Worm (Caenorhabditis elegans) whole organism, early embryonic: ENCODE results near the gene tpra-1.

Experiments
- B0310.2 ChIP-seq: sonication (generic microtip); optimal IDR thresholded peaks from 2 replicates; lab custom pipeline; 2016; ENCODE audit warnings: mild to moderate bottlenecking, missing genetic modification characterization, missing compliant biosample characterization
- F13C5.2 ChIP-seq: sonication (generic microtip); optimal IDR thresholded peaks from 2 replicates; lab custom pipeline; 2017; ENCODE audit warnings: mild to moderate bottlenecking, missing genetic modification characterization, inconsistent platforms, missing compliant biosample characterization
- aly-1 ChIP-seq: sonication (generic microtip); optimal IDR thresholded peaks from 2 replicates; lab custom pipeline; 2016; ENCODE audit warnings: missing genetic modification characterization, missing compliant biosample characterization
- ama-1 ChIP-seq: fragments of 150-350 bp; optimal IDR thresholded peaks from 2 replicates; lab custom pipeline; 2014
- ceh-13 ChIP-seq: fragments of 200-800 bp; sonication (Bioruptor generic); optimal IDR thresholded peaks from 2 replicates; lab custom pipeline; 2018; ENCODE audit warnings: mild to moderate bottlenecking, missing genetic modification characterization, missing compliant biosample characterization
- ceh-36 ChIP-seq: sonication (generic microtip); optimal IDR thresholded peaks from 2 replicates; lab custom pipeline; 2016; ENCODE audit warnings: missing genetic modification characterization, inconsistent platforms, missing compliant biosample characterization
- ets-7 ChIP-seq: sonication (generic microtip); optimal IDR thresholded peaks from 2 replicates; lab custom pipeline; 2016; ENCODE audit warnings: missing genotype, missing genetic modification characterization, missing compliant biosample characterization
- flt-1 ChIP-seq: fragments of 200-800 bp; sonication (Bioruptor generic); IDR thresholded peaks from 2 replicates; pipeline ENCODE4 v1.3.6; 2022; ENCODE audit warnings: missing genetic modification characterization, missing compliant biosample characterization
- hmbx-1 ChIP-seq: sonication (generic microtip); optimal IDR thresholded peaks from 2 replicates; lab custom pipeline; 2016; ENCODE audit warnings: mild to moderate bottlenecking, missing genetic modification characterization, missing compliant biosample characterization
- hmg-4 ChIP-seq: fragments of 200-800 bp; sonication (Bioruptor generic); optimal IDR thresholded peaks from 2 replicates; lab custom pipeline; 2018; ENCODE audit warnings: mild to moderate bottlenecking, missing genetic modification characterization, missing compliant biosample characterization
- hnd-1 ChIP-seq: sonication (generic microtip); optimal IDR thresholded peaks from 2 replicates; lab custom pipeline; 2016; ENCODE audit warnings: missing genetic modification characterization, missing compliant biosample characterization
- pes-1 ChIP-seq: fragments of 200-800 bp; sonication (Bioruptor generic); IDR thresholded peaks from 2 replicates; pipeline ENCODE4 v1.3.6; 2022; ENCODE audit warnings: missing genetic modification reagents, missing genetic modification characterization, missing compliant biosample characterization
- scrt-1 ChIP-seq: fragments of 200-800 bp; sonication (Bioruptor generic); IDR thresholded peaks from 2 replicates; pipeline ENCODE4 v1.3.6; 2022; ENCODE audit warnings: missing genetic modification characterization, missing compliant biosample characterization
- sea-1 ChIP-seq: fragments of 200-800 bp; sonication (Bioruptor generic); conservative IDR thresholded peaks from 2 replicates; pipeline ENCODE4 v1.3.6; 2022; ENCODE audit warnings: missing genetic modification characterization, missing compliant biosample characterization
- tbx-11 ChIP-seq: fragments of 200-800 bp; sonication (Bioruptor generic); IDR thresholded peaks from 2 replicates; pipeline ENCODE4 v1.3.6; 2022; ENCODE audit warnings: missing genetic modification characterization, missing compliant biosample characterization
- tbx-37 ChIP-seq: fragments of 200-800 bp; sonication (Bioruptor generic); conservative IDR thresholded peaks from 2 replicates; pipeline ENCODE4 v1.3.6; 2022; ENCODE audit warnings: missing genetic modification reagents, missing genetic modification characterization, missing compliant biosample characterization
- tra-4 ChIP-seq: sonication (generic microtip); optimal IDR thresholded peaks from 2 replicates; lab custom pipeline; 2017; ENCODE audit warnings: missing genetic modification characterization, missing compliant biosample characterization

tpra-1 gene

ce11 chrIV:8925990-8926389, 30.3 kb upstream of the tpra-1 start, which contains the start of the genes D1046.2 and cfim-2:
D1046.2 (minus strand) TSS chrIV:8926067.
cfim-2 (plus strand) TSS chrIV:8926324.
- no peak for TF ChIP-seq hnd-1
- TF ChIP-seq tbx-37 (GFP tag; lab: Robert Waterston, UW): no peak
- no peak for TF ChIP-seq ceh-13 (GFP tag; lab: Kevin White, UChicago)
- no peak for TF ChIP-seq F13C5.2
- TF ChIP-seq tra-4 (tag; lab: Kevin White, UChicago): no peak
- no peak for TF ChIP-seq ama-1 (lab: Kevin White, UChicago)
- TF ChIP-seq flt-1 (GFP tag; lab: Robert Waterston, UW): no peak
- no peak for TF ChIP-seq tbx-11 (GFP tag; lab: Robert Waterston, UW)
- TF ChIP-seq pes-1 (GFP tag; lab: Robert Waterston, UW): no peak
- TF ChIP-seq B0310.2 (tag; lab: Kevin White, UChicago): no peak
- TF ChIP-seq hmbx-1 (tag; lab: Kevin White, UChicago): no peak
- TF ChIP-seq scrt-1 (GFP tag; lab: Robert Waterston, UW): no peak
- TF ChIP-seq sea-1 (GFP tag; lab: Robert Waterston, UW): no peak
- TF ChIP-seq ceh-36 (tag; lab: Kevin White, UChicago): no peak
- no peak for TF ChIP-seq hmg-4
- no peak for TF ChIP-seq aly-1 (tag; lab: Kevin White, UChicago)
- TF ChIP-seq ets-7 (tag; lab: Kevin White, UChicago): no peak

ce11 chrIV:8926511-8926910, 29.8 kb upstream of the tpra-1 start:
- TF ChIP-seq F13C5.2: no peak
- no peak for TF ChIP-seq flt-1 (GFP tag; lab: Robert Waterston, UW)
- no peak for TF ChIP-seq hmbx-1 (tag; lab: Kevin White, UChicago)
- no peak for TF ChIP-seq hnd-1
- no peak for TF ChIP-seq ama-1 (lab: Kevin White, UChicago)
- TF ChIP-seq B0310.2 (tag; lab: Kevin White, UChicago): no peak
- no peak for TF ChIP-seq tbx-11 (GFP tag; lab: Robert Waterston, UW)
- TF ChIP-seq sea-1 (GFP tag; lab: Robert Waterston, UW): no peak
- no peak for TF ChIP-seq tra-4 (tag; lab: Kevin White, UChicago)
- TF ChIP-seq hmg-4: no peak
- no peak for TF ChIP-seq scrt-1 (GFP tag; lab: Robert Waterston, UW)
- TF ChIP-seq tbx-37 (GFP tag; lab: Robert Waterston, UW): no peak
- no peak for TF ChIP-seq pes-1 (GFP tag; lab: Robert Waterston, UW)
- no peak for TF ChIP-seq ceh-13 (GFP tag; lab: Kevin White, UChicago)

ce11 chrIV:8927093-8927492, 29.2 kb upstream of the tpra-1 start:
- peak; percentile 97 for TF ChIP-seq flt-1 (GFP tag; lab: Robert Waterston, UW)
- peak; percentile 98 for TF ChIP-seq hmg-4
- peak; percentile 95 for TF ChIP-seq scrt-1 (GFP tag; lab: Robert Waterston, UW)
- peak; percentile 95 for TF ChIP-seq ceh-36 (tag; lab: Kevin White, UChicago)
- peak; percentile 91 for TF ChIP-seq hmbx-1 (tag; lab: Kevin White, UChicago)
- TF ChIP-seq ama-1 (lab: Kevin White, UChicago): no peak
- peak; percentile 92 for TF ChIP-seq ceh-13 (GFP tag; lab: Kevin White, UChicago)
- peak; percentile 86 for TF ChIP-seq hnd-1
- peak; percentile 99 for TF ChIP-seq sea-1 (GFP tag; lab: Robert Waterston, UW)
- TF ChIP-seq F13C5.2: peak; percentile 96
- TF ChIP-seq tra-4 (tag; lab: Kevin White, UChicago): peak; percentile 97
- TF ChIP-seq aly-1 (tag; lab: Kevin White, UChicago): peak; percentile 98
- peak; percentile 99 for TF ChIP-seq tbx-11 (GFP tag; lab: Robert Waterston, UW)
- TF ChIP-seq tbx-37 (GFP tag; lab: Robert Waterston, UW): peak; percentile 93
- peak; percentile 94 for TF ChIP-seq ets-7 (tag; lab: Kevin White, UChicago)
- TF ChIP-seq pes-1 (GFP tag; lab: Robert Waterston, UW): peak; percentile 97
- TF ChIP-seq B0310.2 (tag; lab: Kevin White, UChicago): peak; percentile 97

- TF ChIP-seq hmg-4 (no peak), ceh-36 (tag; lab: Kevin White, UChicago) (no peak), hmbx-1 (tag; lab: Kevin White, UChicago) (no peak), pes-1 (GFP tag; lab: Robert Waterston, UW) (no peak), tbx-11 (GFP tag; lab: Robert Waterston, UW) (no peak), sea-1 (GFP tag; lab: Robert Waterston, UW) (no peak), ets-7 (tag; lab: Kevin White, UChicago) (no peak), F13C5.2 (no peak), tra-4 (tag; lab: Kevin White, UChicago) (no peak), ama-1 (lab: Kevin White, UChicago) (no peak), aly-1 (tag; lab: Kevin White, UChicago) (no peak), hnd-1 (no peak), scrt-1 (GFP tag; lab: Robert Waterston, UW) (no peak)
Observed at ce11 chrIV:8929942-8930492, 26.3 kb upstream of the tpra-1 start, which contains the start of the genes D1046.18 and slc-25A26. D1046.18 (plus strand) TSS chrIV:8930242. slc-25A26 (plus strand) TSS chrIV:8930442.

- no peak for TF ChIP-seq hmg-4
- no peak for TF ChIP-seq scrt-1 (GFP tag; lab: Robert Waterston, UW)
- TF ChIP-seq tra-4 (tag; lab: Kevin White, UChicago): no peak
Observed at ce11 chrIV:8933575-8933974, 22.7 kb upstream of the tpra-1 start, which contains the start of gene D1046.4. D1046.4 (plus strand) TSS chrIV:8933875.

- no peak for TF ChIP-seq sea-1 (GFP tag; lab: Robert Waterston, UW)
- no peak for TF ChIP-seq hmbx-1 (tag; lab: Kevin White, UChicago)
- no peak for TF ChIP-seq hnd-1
- no peak for TF ChIP-seq tbx-37 (GFP tag; lab: Robert Waterston, UW)
- TF ChIP-seq B0310.2 (tag; lab: Kevin White, UChicago): no peak
- no peak for TF ChIP-seq ceh-13 (GFP tag; lab: Kevin White, UChicago)
- no peak for TF ChIP-seq ceh-36 (tag; lab: Kevin White, UChicago)
- no peak for TF ChIP-seq scrt-1 (GFP tag; lab: Robert Waterston, UW)
- no peak for TF ChIP-seq hmg-4
- TF ChIP-seq tra-4 (tag; lab: Kevin White, UChicago): no peak
Observed at ce11 chrIV:8943430-8943829, 12.9 kb upstream of the tpra-1 start.
